Worm (Caenorhabditis elegans): Measurements from ENCODE around the gene ZK355.8.

ZK355.8 gene

DNA sequence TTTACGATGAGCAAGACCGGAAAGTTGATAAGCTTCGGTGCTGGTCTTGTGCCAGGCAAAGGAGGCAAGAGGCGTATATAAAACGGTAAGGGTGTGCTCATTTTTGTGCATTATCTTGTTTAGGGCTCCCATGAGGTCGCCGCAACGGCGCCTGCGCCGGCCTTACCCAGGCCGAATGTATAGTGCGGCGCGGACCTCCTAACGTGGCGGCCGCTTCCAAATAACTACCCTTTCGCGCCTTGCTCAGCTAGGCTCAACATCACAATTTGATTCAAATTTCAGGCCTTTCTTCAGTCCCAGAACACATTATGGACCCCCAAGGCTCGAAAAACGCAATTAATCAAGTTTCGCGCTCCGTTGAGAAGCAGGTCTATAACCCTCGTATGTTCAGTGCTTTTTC is at the start of gene ZK355.8, which contains the start of gene ZK355.3:
ZK355.8 (plus strand) TSS at position 272 of the 400 bp plus-strand sequence.
ZK355.3 (minus strand) TSS at position 101 of the 400 bp plus-strand sequence.
- TF ChIP-seq zfh-2 (GFP tag; conservative IDR thresholded peaks at IDR 0.05) (peak; percentile 49), D2030.7 (GFP tag; IDR thresholded peaks at IDR 0.05) (no peak), ets-4 (GFP tag; optimal IDR thresholded peaks at IDR 0.05) (no peak), rpc-1 (optimal IDR thresholded peaks at IDR 0.05) (no peak), rpc-1 (tag; optimal IDR thresholded peaks at IDR 0.05) (no peak)

DNA sequence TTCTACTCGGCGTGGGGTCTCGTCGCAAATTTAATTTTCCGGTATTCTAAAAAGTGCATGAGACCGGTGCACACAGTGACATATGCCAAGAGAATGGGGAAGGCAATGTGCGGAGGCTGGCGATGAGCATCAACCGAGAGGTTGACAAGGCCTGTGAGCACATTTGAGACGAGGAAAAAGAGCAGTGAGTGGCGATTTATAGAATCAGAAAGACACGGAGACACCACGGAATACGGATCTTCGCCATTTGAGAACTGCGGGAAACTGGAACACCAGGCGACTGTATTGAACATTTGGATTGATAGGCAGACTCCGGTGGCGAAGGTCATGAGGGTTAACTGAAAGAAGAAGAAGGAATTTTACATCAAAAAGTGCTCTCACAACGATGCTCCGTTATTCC is 48.7 kb upstream of the ZK355.8 start:
- TF ChIP-seq nhr-27 (tag; optimal IDR thresholded peaks at IDR 0.05), result no peak
- no peak for TF ChIP-seq F37B4.10 (GFP tag; IDR thresholded peaks at IDR 0.05)
- TF ChIP-seq ceh-40 (GFP tag; IDR thresholded peaks at IDR 0.05), result no peak
- no peak for TF ChIP-seq sea-2 (GFP tag; IDR thresholded peaks at IDR 0.05)
- TF ChIP-seq B0261.1 (tag; optimal IDR thresholded peaks at IDR 0.05), result no peak
- no peak for TF ChIP-seq Y67H2A.10 (GFP tag; conservative IDR thresholded peaks at IDR 0.05)
- no peak for TF ChIP-seq Y95B8A.8 (GFP tag; IDR thresholded peaks at IDR 0.05)
- no peak for TF ChIP-seq K11D2.4 (GFP tag; IDR thresholded peaks at IDR 0.05)
- TF ChIP-seq F39B2.1 (GFP tag; IDR thresholded peaks at IDR 0.05), result no peak
- no peak for TF ChIP-seq attf-6 (GFP tag; IDR thresholded peaks at IDR 0.05)
- TF ChIP-seq let-526 (GFP tag; IDR thresholded peaks at IDR 0.05), result no peak
- TF ChIP-seq snpc-1.1 (tag; optimal IDR thresholded peaks at IDR 0.05; ENCODE audit: insufficient read depth), result no peak
- no peak for TF ChIP-seq attf-5 (GFP tag; optimal IDR thresholded peaks at IDR 0.05)
- TF ChIP-seq lsy-27 (tag; optimal IDR thresholded peaks at IDR 0.05; ENCODE audit: borderline replicate concordance, insufficient read depth), result no peak
- no peak for TF ChIP-seq nhr-120 (GFP tag; IDR thresholded peaks at IDR 0.05)
- TF ChIP-seq chd-7 (tag; optimal IDR thresholded peaks at IDR 0.05), result no peak

- TF ChIP-seq ekl-4 (GFP tag; IDR thresholded peaks at IDR 0.05), result no peak
- TF ChIP-seq lag-1 (GFP tag; IDR thresholded peaks at IDR 0.05), result 0 out of 2 replicates have a peak, but pooled peaks have one; percentile 31
- peak; percentile 81 for TF ChIP-seq hmg-1.2 (GFP tag; IDR thresholded peaks at IDR 0.05)
- no peak for TF ChIP-seq pha-4 (tag; optimal IDR thresholded peaks at IDR 0.05)
- TF ChIP-seq egrh-3 (GFP tag; IDR thresholded peaks at IDR 0.05), result peak; percentile 19
- 0 out of 2 replicates have a peak, but pooled peaks have one; percentile 23 for TF ChIP-seq hmg-20 (GFP tag; IDR thresholded peaks at IDR 0.05)
Observed at ce11 chrII:2881088-2881487, 46.5 kb upstream of the ZK355.8 start.

DNA sequence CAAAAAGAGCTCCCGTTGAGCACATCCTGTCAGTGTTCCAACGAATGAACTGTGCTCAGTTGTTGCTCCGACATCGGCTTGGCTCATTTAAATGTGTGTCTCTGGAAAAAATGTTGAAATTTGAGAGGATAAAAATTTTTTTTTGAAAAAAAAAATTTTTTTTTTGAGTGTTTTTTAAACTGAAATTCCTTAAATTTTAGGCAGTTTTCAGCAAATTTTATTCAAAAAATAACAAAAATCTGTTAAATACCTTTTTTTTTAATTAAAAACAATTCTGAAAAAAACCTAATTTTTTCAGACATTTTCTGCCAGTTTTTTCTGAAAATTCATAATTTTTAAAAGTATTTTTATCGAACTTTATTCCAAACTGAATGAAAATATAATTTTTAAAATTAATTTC is 42.8 kb upstream of the ZK355.8 start, which contains the start of gene pigw-1:
pigw-1 (minus strand) TSS at position 101 of the 400 bp plus-strand sequence.
- no peak for TF ChIP-seq F39B2.1 (GFP tag; IDR thresholded peaks at IDR 0.05)
- TF ChIP-seq ceh-91 (GFP tag; IDR thresholded peaks at IDR 0.05), result no peak
- TF ChIP-seq ama-1 (optimal IDR thresholded peaks at IDR 0.05), result no peak
- TF ChIP-seq ama-1 (GFP tag; optimal IDR thresholded peaks at IDR 0.05), result no peak
- TF ChIP-seq him-1 (tag; optimal IDR thresholded peaks at IDR 0.05), result no peak
- no peak for TF ChIP-seq hmg-1.2 (GFP tag; IDR thresholded peaks at IDR 0.05)
- no peak for TF ChIP-seq athp-1 (tag; optimal IDR thresholded peaks at IDR 0.05)
- TF ChIP-seq mxl-1 (tag; optimal IDR thresholded peaks at IDR 0.05), result no peak
- TF ChIP-seq akir-1 (GFP tag; optimal IDR thresholded peaks at IDR 0.05), result no peak
- TF ChIP-seq T07F8.4 (tag; optimal IDR thresholded peaks at IDR 0.05), result no peak
- no peak for TF ChIP-seq unc-62 (GFP tag; optimal IDR thresholded peaks at IDR 0.05)
- TF ChIP-seq dox-1 (GFP tag; IDR thresholded peaks at IDR 0.05), result no peak
- no peak for TF ChIP-seq zim-3 (tag; optimal IDR thresholded peaks at IDR 0.05)
